Worm (Caenorhabditis elegans): Measurements from ENCODE around the gene fbxa-199.

The fbxa-199 gene

ce11 chrV:15425368-15426091 is 26.9 kb upstream of the fbxa-199 start, which contains the start of gene Y36E3A.2:
Gene Y36E3A.2 (plus strand): TSS chrV:15426041.
- TF ChIP-seq ztf-22 (GFP tag; optimal IDR thresholded peaks at IDR 0.05), result no peak
- peak; percentile 9 for TF ChIP-seq nhr-80 (tag; optimal IDR thresholded peaks at IDR 0.05)

ce11 chrV:15423601-15424000 is 25.0 kb upstream of the fbxa-199 start, which contains the start of gene fbxa-104:
Gene fbxa-104 (minus strand): TSS chrV:15423683.
- TF ChIP-seq ztf-28 (GFP tag; IDR thresholded peaks at IDR 0.05) (no peak), nhr-179 (tag; optimal IDR thresholded peaks at IDR 0.05) (no peak), C06A6.2 (GFP tag; conservative IDR thresholded peaks at IDR 0.05) (no peak)

DNA sequence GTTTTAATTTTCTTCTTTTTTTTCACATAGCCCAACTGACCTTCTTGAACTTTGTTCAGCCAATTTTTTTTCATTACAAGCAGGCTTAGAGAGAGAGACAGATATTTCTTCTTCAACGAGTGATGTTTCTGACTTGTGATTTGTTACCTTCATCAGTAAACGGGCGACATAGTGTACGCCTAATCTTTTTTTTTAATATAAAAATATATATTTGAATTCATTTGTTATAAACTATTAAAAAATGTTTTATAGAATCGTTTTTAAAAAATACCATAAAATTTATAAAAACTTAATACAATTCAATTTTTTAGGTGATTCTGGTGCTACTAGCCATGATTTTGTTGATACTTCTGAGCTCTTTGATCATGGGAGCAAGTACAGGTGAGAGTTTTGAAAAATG is 19.2 kb upstream of the fbxa-199 start, which contains the start of gene T06E6.10:
Gene T06E6.10, plus strand, starts transcription at position 301 of the 400 bp plus-strand sequence.
- TF ChIP-seq attf-3 (GFP tag; conservative IDR thresholded peaks at IDR 0.05) (no peak), mel-28 (tag; optimal IDR thresholded peaks at IDR 0.05; ENCODE audit: borderline replicate concordance) (no peak)

DNA sequence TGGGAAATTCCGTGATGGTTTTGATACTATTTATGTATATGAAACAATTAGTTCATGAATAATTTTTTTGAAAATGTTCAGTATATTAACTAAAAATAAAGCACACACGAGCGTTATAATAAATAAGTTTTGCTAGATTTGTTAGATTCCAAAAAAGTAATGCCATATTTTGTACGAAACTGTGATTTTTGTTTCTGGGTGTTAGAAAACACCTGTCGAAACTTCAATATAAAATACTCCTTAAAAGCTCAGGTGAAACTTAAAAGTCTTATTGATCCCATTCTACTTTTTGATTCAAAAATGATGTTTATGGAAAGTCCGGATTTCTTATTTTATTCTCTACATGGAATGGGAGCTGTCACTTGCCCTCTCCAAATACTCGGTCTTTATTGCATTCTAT is 17.3 kb upstream of the fbxa-199 start, which contains the start of gene srh-265:
Gene srh-265, plus strand, starts transcription at position 301 of the 400 bp plus-strand sequence.
- TF ChIP-seq lag-1 (GFP tag; IDR thresholded peaks at IDR 0.05), result no peak

DNA sequence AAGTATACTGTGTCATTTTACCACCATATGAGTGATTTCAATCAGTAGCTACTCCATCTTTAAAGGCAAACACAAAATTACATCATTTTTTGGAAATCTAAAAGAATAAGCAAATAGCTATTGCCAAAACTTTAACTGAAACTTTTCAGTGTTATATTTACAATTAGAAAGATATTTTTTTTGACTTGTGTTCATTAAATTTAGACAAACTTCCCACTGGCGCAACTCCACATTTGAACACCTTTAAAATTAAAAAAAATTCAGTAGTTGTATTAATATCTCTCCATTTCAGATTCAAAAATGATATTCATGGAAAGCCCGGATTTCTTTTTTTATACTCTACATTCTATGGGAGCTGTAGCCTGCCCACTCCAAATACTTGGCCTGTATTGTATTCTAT is 15.2 kb upstream of the fbxa-199 start, which contains the start of gene srh-264:
Gene srh-264, plus strand, starts transcription at position 301 of the 400 bp plus-strand sequence.
- no peak for TF ChIP-seq let-526 (GFP tag; IDR thresholded peaks at IDR 0.05)
- TF ChIP-seq F37B4.10 (GFP tag; IDR thresholded peaks at IDR 0.05), result no peak
- TF ChIP-seq T26A5.8 (tag; optimal IDR thresholded peaks at IDR 0.05), result no peak
- no peak for TF ChIP-seq egl-18 (GFP tag; IDR thresholded peaks at IDR 0.05)
- TF ChIP-seq rec-8 (tag; optimal IDR thresholded peaks at IDR 0.05), result no peak
- no peak for TF ChIP-seq nhr-179 (tag; optimal IDR thresholded peaks at IDR 0.05)
- no peak for TF ChIP-seq snpc-3.4 (tag; optimal IDR thresholded peaks at IDR 0.05)
- TF ChIP-seq egrh-3 (GFP tag; IDR thresholded peaks at IDR 0.05), result no peak
- TF ChIP-seq Y95B8A.8 (GFP tag; IDR thresholded peaks at IDR 0.05), result no peak
- TF ChIP-seq dpff-1 (tag; optimal IDR thresholded peaks at IDR 0.05), result no peak
- TF ChIP-seq ccch-3 (GFP tag; optimal IDR thresholded peaks at IDR 0.05), result no peak
- no peak for TF ChIP-seq cebp-2 (GFP tag; IDR thresholded peaks at IDR 0.05)
- TF ChIP-seq hmg-20 (GFP tag; IDR thresholded peaks at IDR 0.05), result no peak
- no peak for TF ChIP-seq C06A6.2 (GFP tag; conservative IDR thresholded peaks at IDR 0.05)
- no peak for TF ChIP-seq ceh-27 (GFP tag; optimal IDR thresholded peaks at IDR 0.05)
- TF ChIP-seq ztf-22 (GFP tag; optimal IDR thresholded peaks at IDR 0.05), result no peak
- TF ChIP-seq ama-1 (optimal IDR thresholded peaks at IDR 0.05), result no peak
- no peak for TF ChIP-seq ama-1 (GFP tag; optimal IDR thresholded peaks at IDR 0.05)

- no peak for TF ChIP-seq sptf-2 (GFP tag; optimal IDR thresholded peaks at IDR 0.05)
Observed at ce11 chrV:15412625-15413024, 14.0 kb upstream of the fbxa-199 start, which contains the start of gene srbc-63. Gene srbc-63 (minus strand): TSS chrV:15412725.

- no peak for TF ChIP-seq egl-44 (GFP tag; IDR thresholded peaks at IDR 0.05)
- TF ChIP-seq nhr-90 (tag; optimal IDR thresholded peaks at IDR 0.05), result no peak
- TF ChIP-seq nfyb-1 (GFP tag; IDR thresholded peaks at IDR 0.05), result no peak
- TF ChIP-seq mcd-1 (GFP tag; IDR thresholded peaks at IDR 0.05), result no peak
Observed at ce11 chrV:15406928-15407327, 8.3 kb upstream of the fbxa-199 start, which contains the start of gene srh-257. Gene srh-257 (plus strand): TSS chrV:15407228.

Data from whole organism, young adult.